Worm (Caenorhabditis elegans): ENCODE measurements around the gene Y38H6C.4.

Y38H6C.4 gene

ce11 chrV:20527493-20527892 is 22.6 kb upstream of the Y38H6C.4 start, which contains the start of gene Y38H6C.13:
Y38H6C.13 (plus strand) TSS chrV:20527793.
- TF ChIP-seq hlh-11 (tag; optimal IDR thresholded peaks at IDR 0.05): no peak
- TF ChIP-seq spr-1 (tag; optimal IDR thresholded peaks at IDR 0.05): no peak
- TF ChIP-seq zfp-2 (tag; optimal IDR thresholded peaks at IDR 0.05): no peak
- no peak for TF ChIP-seq aha-1 (tag)
- no peak for TF ChIP-seq fos-1 (tag; optimal IDR thresholded peaks at IDR 0.05)
- TF ChIP-seq F49E8.2 (tag; optimal IDR thresholded peaks at IDR 0.05; ENCODE audit: borderline replicate concordance): no peak
- no peak for TF ChIP-seq T26A8.4 (GFP tag; IDR thresholded peaks at IDR 0.05)
- TF ChIP-seq daf-16 (GFP tag; optimal IDR thresholded peaks at IDR 0.05): no peak
- no peak for TF ChIP-seq daf-16 (tag; optimal IDR thresholded peaks at IDR 0.05)
- no peak for TF ChIP-seq tag-97 (GFP tag; IDR thresholded peaks at IDR 0.05)

- TF ChIP-seq skn-1 (tag; optimal IDR thresholded peaks at IDR 0.05) (no peak), lin-15B (tag; optimal IDR thresholded peaks at IDR 0.05) (no peak), lin-38 (GFP tag; IDR thresholded peaks at IDR 0.05) (no peak), attf-4 (tag; optimal IDR thresholded peaks at IDR 0.05) (no peak), php-3 (GFP tag; IDR thresholded peaks at IDR 0.05) (peak; percentile 68), ceh-82 (tag; optimal IDR thresholded peaks at IDR 0.05) (no peak), vab-7 (GFP tag; IDR thresholded peaks at IDR 0.05) (no peak), zip-2 (tag; optimal IDR thresholded peaks at IDR 0.05) (no peak), nhr-28 (tag; optimal IDR thresholded peaks at IDR 0.05) (peak; percentile 84), T26A8.4 (GFP tag; IDR thresholded peaks at IDR 0.05) (no peak), daf-19 (GFP tag; conservative IDR thresholded peaks at IDR 0.05) (no peak), Y75B8A.6 (GFP tag; IDR thresholded peaks at IDR 0.05) (no peak), nhr-48 (tag; optimal IDR thresholded peaks at IDR 0.05) (no peak), mep-1 (tag; optimal IDR thresholded peaks at IDR 0.05) (no peak), lin-1 (GFP tag; IDR thresholded peaks at IDR 0.05) (no peak), duxl-1 (tag; optimal IDR thresholded peaks at IDR 0.05; ENCODE audit: poor library complexity) (no peak), daf-16 (GFP tag; optimal IDR thresholded peaks at IDR 0.05) (no peak), daf-16 (tag; optimal IDR thresholded peaks at IDR 0.05) (peak; percentile 60), hif-1 (tag; optimal IDR thresholded peaks at IDR 0.05) (no peak), mxl-2 (GFP tag; conservative IDR thresholded peaks at IDR 0.05) (no peak), pqm-1 (tag; optimal IDR thresholded peaks at IDR 0.05) (peak; percentile 81), nhr-11 (tag; optimal IDR thresholded peaks at IDR 0.05) (no peak), nhr-6 (tag; optimal IDR thresholded peaks at IDR 0.05) (peak; percentile 15), ceh-44 (GFP tag; IDR thresholded peaks at IDR 0.05) (no peak), ceh-32 (tag; optimal IDR thresholded peaks at IDR 0.05; ENCODE audit: poor library complexity) (no peak), lin-13 (GFP tag; optimal IDR thresholded peaks at IDR 0.05) (no peak), dmd-6 (GFP tag; IDR thresholded peaks at IDR 0.05) (peak; percentile 44; the same call in 1 of the 2 replicates)
Measured at ce11 chrV:20525816-20526459, 21.0 kb upstream of the Y38H6C.4 start, which contains the start of the genes srh-166 and Y38H6C.24. srh-166 (minus strand) TSS chrV:20525866. Y38H6C.24 (plus strand) TSS chrV:20526435.

- no peak for TF ChIP-seq nhr-10 (tag; optimal IDR thresholded peaks at IDR 0.05)
- peak; percentile 26 for TF ChIP-seq fkh-10 (GFP tag; optimal IDR thresholded peaks at IDR 0.05)
- no peak for TF ChIP-seq lin-1 (GFP tag; IDR thresholded peaks at IDR 0.05)
- no peak for TF ChIP-seq daf-16 (GFP tag; optimal IDR thresholded peaks at IDR 0.05)
- peak; percentile 34 for TF ChIP-seq daf-16 (tag; optimal IDR thresholded peaks at IDR 0.05)
- no peak for TF ChIP-seq jun-1 (tag; optimal IDR thresholded peaks at IDR 0.05)
Measured at ce11 chrV:20522219-20522618, 17.3 kb upstream of the Y38H6C.4 start, which contains the start of the genes Y38H6C.9 and fbxa-150. Y38H6C.9 (minus strand) TSS chrV:20522270. fbxa-150 (plus strand) TSS chrV:20522598.

- TF ChIP-seq unc-39 (tag; optimal IDR thresholded peaks at IDR 0.05) (no peak), F44E2.7 (GFP tag; IDR thresholded peaks at IDR 0.05) (0 out of 2 replicates have a peak, but pooled peaks have one; percentile 32)
Measured at ce11 chrV:20518927-20519326, 14.0 kb upstream of the Y38H6C.4 start, which contains the start of gene Y38H6C.25. Y38H6C.25 (plus strand) TSS chrV:20519227.

All from whole organism, L4 larva.